Fruit fly (Drosophila melanogaster) whole organism, pupa: ENCODE data around the gene CG42699.

Experiments used
- CG12605 ChIP-seq: fragments of 200-800 bp; sonication (Bioruptor generic); IDR thresholded peaks from 2 replicates; pipeline ENCODE4 v1.3.6; 2022; ENCODE audit warnings: missing biosample characterization, missing genetic modification characterization
- CG13204 ChIP-seq: fragments of 200-800 bp; sonication (Bioruptor generic); optimal IDR thresholded peaks from 2 replicates; lab custom pipeline; 2018; ENCODE audit warnings: missing biosample characterization, mild to moderate bottlenecking, missing genetic modification characterization, moderate library complexity
- CG14655 ChIP-seq: fragments of 200-800 bp; sonication (Bioruptor generic); optimal IDR thresholded peaks from 3 replicates; lab custom pipeline; 2017; ENCODE audit warnings: mild to moderate bottlenecking, missing biosample characterization, missing genetic modification reagents, missing genetic modification characterization
- CG15710 ChIP-seq: fragments of 200-800 bp; sonication (Bioruptor generic); optimal IDR thresholded peaks from 2 replicates; lab custom pipeline; 2018; ENCODE audit warnings: missing biosample characterization, mild to moderate bottlenecking, missing genetic modification characterization, moderate library complexity
- CG17806 ChIP-seq: fragments of 200-800 bp; sonication (Bioruptor generic); optimal IDR thresholded peaks from 2 replicates; lab custom pipeline; 2018; ENCODE audit warnings: missing biosample characterization, mild to moderate bottlenecking, missing genetic modification characterization, moderate library complexity
- CG32121 ChIP-seq: fragments of 200-800 bp; sonication (Bioruptor generic); IDR thresholded peaks from 2 replicates; pipeline ENCODE4 v1.3.6; 2022; ENCODE audit warnings: missing biosample characterization, missing genetic modification characterization
- CG8301 ChIP-seq: fragments of 200-800 bp; sonication (Bioruptor generic); optimal IDR thresholded peaks from 2 replicates; lab custom pipeline; 2018; ENCODE audit warnings: missing biosample characterization, mild to moderate bottlenecking, missing genetic modification characterization
- EcR ChIP-seq: fragments of 200-800 bp; sonication (Bioruptor generic); optimal IDR thresholded peaks from 3 replicates; lab custom pipeline; 2019; ENCODE audit warnings: missing biosample characterization, missing genetic modification characterization, mild to moderate bottlenecking, moderate library complexity, missing genetic modification reagents
- Ets98B ChIP-seq: fragments of 200-800 bp; sonication (Bioruptor generic); IDR thresholded peaks from 2 replicates; pipeline ENCODE4 v1.3.6; 2022; ENCODE audit warnings: missing biosample characterization, missing genetic modification characterization
- Pif1A ChIP-seq: fragments of 200-800 bp; sonication (Bioruptor generic); optimal IDR thresholded peaks from 3 replicates; lab custom pipeline; 2016; ENCODE audit warnings: missing biosample characterization, missing genetic modification characterization
- Pif1B ChIP-seq: fragments of 200-800 bp; sonication (Bioruptor generic); optimal IDR thresholded peaks from 3 replicates; lab custom pipeline; 2016; ENCODE audit warnings: missing biosample characterization, missing genetic modification characterization
- rn ChIP-seq: fragments of 200-800 bp; sonication (Bioruptor generic); IDR thresholded peaks from 2 replicates; pipeline ENCODE4 v1.3.6; 2022; ENCODE audit warnings: missing biosample characterization, missing genetic modification characterization

DNA sequence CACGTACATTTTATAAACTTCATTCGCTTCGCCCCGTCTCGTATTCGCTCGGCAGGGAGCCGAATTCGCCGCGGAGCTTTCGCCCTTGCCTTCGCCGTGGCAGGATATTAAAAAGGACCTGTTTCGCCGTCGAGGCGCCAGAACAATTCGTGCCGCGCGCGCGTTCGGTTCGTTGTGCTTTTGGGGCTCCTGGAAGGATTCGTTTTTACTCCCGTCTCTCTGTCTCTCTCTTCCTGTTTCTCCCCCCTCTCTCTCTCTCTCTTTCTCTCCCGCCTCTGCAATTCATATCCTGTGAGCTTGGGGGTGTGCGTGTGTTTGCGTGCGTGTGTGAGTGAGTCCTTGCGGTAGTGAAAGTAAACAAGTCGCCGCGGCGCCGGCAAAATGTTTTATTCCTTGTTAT, 54.1 kb downstream of the CG42699 start, which contains the start of gene CG15765:
- TF ChIP-seq Pif1B (GFP tag; lab: Kevin White, UChicago) (no peak), CG14655 (GFP tag; lab: Kevin White, UChicago) (no peak), CG32121 (no peak), Pif1A (GFP tag; lab: Kevin White, UChicago) (no peak), CG13204 (no peak), CG15710 (tag; lab: Kevin White, UChicago) (no peak), Ets98B (GFP tag; lab: Robert Waterston, UW) (no peak), CG17806 (tag; lab: Kevin White, UChicago) (no peak), CG12605 (GFP tag; lab: Robert Waterston, UW) (no peak), EcR (no peak), CG8301 (tag; lab: Kevin White, UChicago) (no peak), rn (no peak)
